Worm (Caenorhabditis elegans) whole organism, L4/young adult: ENCODE measurements around the gene F54E2.1.

Source experiments
- W03F9.2 ChIP-seq: fragments of 150-350 bp; optimal IDR thresholded peaks from 2 replicates; lab custom pipeline; 2014; ENCODE audit warnings: missing biosample characterization, missing genetic modification characterization
- him-1 ChIP-seq: sonication (generic microtip); optimal IDR thresholded peaks from 2 replicates; lab custom pipeline; 2016; ENCODE audit warnings: missing genotype, missing genetic modification reagents, missing genetic modification characterization, missing compliant biosample characterization

DNA sequence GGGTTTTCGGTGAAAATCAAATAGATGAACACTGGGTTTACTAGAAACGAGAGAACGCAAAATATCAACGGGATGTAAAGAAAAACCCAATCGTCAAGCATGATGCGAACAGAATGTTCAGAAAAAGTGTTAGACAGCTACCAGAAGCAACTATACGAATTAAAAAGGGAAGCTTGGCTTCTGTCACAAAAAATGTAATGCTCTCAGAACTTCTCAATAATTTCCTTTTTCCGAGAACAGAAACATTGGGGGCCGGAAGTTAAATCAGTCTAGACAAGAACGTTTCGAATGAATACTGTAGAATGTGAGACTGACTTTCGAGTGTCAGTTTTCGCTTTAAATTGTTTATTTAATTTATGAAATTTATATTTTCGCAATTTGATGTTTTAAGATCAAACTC, 49.5 kb downstream of the F54E2.1 start, which contains the start of gene srj-54:
- no peak for TF ChIP-seq him-1
- TF ChIP-seq W03F9.2 (tag; lab: Kevin White, UChicago): no peak
